Worm (Caenorhabditis elegans) whole organism, L1 larva: ENCODE data around the gene F07C6.2.
A peak's percentile ranks its signal among the peaks of the same experiment; 100 is the strongest.

ENCODE experiments used
- C04F5.9 ChIP-seq: sonication (generic microtip); optimal IDR thresholded peaks from 2 replicates; lab custom pipeline; 2016; ENCODE audit warnings: missing genetic modification characterization, missing compliant biosample characterization
- C16A3.4 ChIP-seq: fragments of 150-350 bp; optimal IDR thresholded peaks from 2 replicates; lab custom pipeline; 2014; ENCODE audit warnings: missing biosample characterization, missing genetic modification characterization
- F16B12.6 ChIP-seq: fragments of 150-350 bp; optimal IDR thresholded peaks from 2 replicates; lab custom pipeline; 2014; ENCODE audit warnings: missing biosample characterization, missing genetic modification characterization
- Y116A8C.19 ChIP-seq: sonication (generic microtip); optimal IDR thresholded peaks from 2 replicates; lab custom pipeline; 2016; ENCODE audit warnings: missing compliant biosample characterization, missing genetic modification characterization, borderline replicate concordance
- aha-1 ChIP-seq: fragments of 150-350 bp; optimal IDR thresholded peaks from 2 replicates; lab custom pipeline; 2014; ENCODE audit warnings: missing biosample characterization, missing genetic modification characterization
- blmp-1 ChIP-seq: fragments of 150-350 bp; optimal IDR thresholded peaks from 2 replicates; lab custom pipeline; 2014; ENCODE audit warnings: missing biosample characterization, missing genetic modification characterization
- ceh-8 ChIP-seq: fragments of 200-800 bp; sonication (Bioruptor generic); optimal IDR thresholded peaks from 2 replicates; lab custom pipeline; 2018; ENCODE audit warnings: mild to moderate bottlenecking, missing genetic modification characterization, moderate library complexity, missing compliant biosample characterization
- ceh-82 ChIP-seq, 3 experiments: fragments of 150-350 bp in 1 of 3; sonication (generic microtip) in 2 of 3; optimal IDR thresholded peaks; 2 replicates each; lab custom pipeline; 2014 to 2017; ENCODE audit warnings: missing biosample characterization in 3 of 3, missing genetic modification characterization in 3 of 3
- ceh-88 ChIP-seq: fragments of 200-800 bp; sonication (Bioruptor generic); IDR thresholded peaks from 2 replicates; pipeline ENCODE4 v1.3.6; 2022; ENCODE audit warnings: missing genetic modification characterization, missing compliant biosample characterization
- dpl-1 ChIP-seq, 3 experiments: fragments of 150-350 bp in 2 of 3; sonication (generic microtip) in 1 of 3; optimal IDR thresholded peaks; 2 replicates each; lab custom pipeline; 2014 to 2017; ENCODE audit warnings: missing biosample characterization in 3 of 3, missing genetic modification characterization in 3 of 3, missing genetic modification reagents in 3 of 3
- efl-1 ChIP-seq, 4 experiments: fragments of 150-350 bp; optimal IDR thresholded peaks in 3 of 4; peaks in 1 of 4; 1 replicate in 1 of 4; 2 replicates in 3 of 4; lab custom pipeline; 2014; ENCODE audit warnings: missing biosample characterization in 2 of 4, missing genetic modification characterization in 2 of 4, missing genetic modification reagents in 2 of 4
- efl-3 ChIP-seq: fragments of 200-800 bp; sonication (Bioruptor generic); optimal IDR thresholded peaks from 2 replicates; lab custom pipeline; 2018; ENCODE audit warnings: mild to moderate bottlenecking, missing genetic modification characterization, missing compliant biosample characterization
- elt-3 ChIP-seq, 6 experiments: fragments of 150-350 bp in 1 of 6; sonication (generic microtip); optimal IDR thresholded peaks; 2 replicates each; lab custom pipeline; 2017 to 2018; ENCODE audit warnings: missing biosample characterization in 6 of 6, missing genetic modification characterization in 6 of 6, inconsistent platforms in 1 of 6
- fkh-10 ChIP-seq: sonication (generic microtip); optimal IDR thresholded peaks from 2 replicates; lab custom pipeline; 2017; ENCODE audit warnings: missing biosample characterization, missing genetic modification reagents, missing genetic modification characterization
- fos-1 ChIP-seq: fragments of 150-350 bp; optimal IDR thresholded peaks from 2 replicates; lab custom pipeline; 2014; ENCODE audit warnings: missing biosample characterization, missing genetic modification characterization
- isw-1 ChIP-seq: fragments of 200-800 bp; sonication (Bioruptor generic); IDR thresholded peaks from 2 replicates; pipeline ENCODE4 v1.3.6; 2022; ENCODE audit warnings: missing genetic modification characterization, missing compliant biosample characterization
- lin-35 ChIP-seq, 2 experiments: fragments of 150-350 bp; optimal IDR thresholded peaks; 2 replicates each; lab custom pipeline; 2014; ENCODE audit warnings: missing biosample characterization in 2 of 2, missing genetic modification characterization in 2 of 2, missing genetic modification reagents in 2 of 2
- lir-3 ChIP-seq: sonication (generic microtip); optimal IDR thresholded peaks from 2 replicates; lab custom pipeline; 2016; ENCODE audit warnings: mild to moderate bottlenecking, missing genetic modification characterization, moderate library complexity, missing compliant biosample characterization; ENCODE audit not compliant: poor library complexity
- mef-2 ChIP-seq: fragments of 150-350 bp; optimal IDR thresholded peaks from 2 replicates; lab custom pipeline; 2014; ENCODE audit warnings: missing biosample characterization, missing genetic modification characterization
- nhr-19 ChIP-seq: fragments of 200-800 bp; sonication (Bioruptor generic); conservative IDR thresholded peaks from 2 replicates; pipeline ENCODE4 v1.3.6; 2022; ENCODE audit warnings: missing genetic modification characterization, missing compliant biosample characterization
- nhr-237 ChIP-seq: fragments of 150-350 bp; optimal IDR thresholded peaks from 2 replicates; lab custom pipeline; 2014; ENCODE audit warnings: missing biosample characterization, missing genetic modification characterization
- nhr-71 ChIP-seq: sonication (generic microtip); optimal IDR thresholded peaks from 2 replicates; lab custom pipeline; 2016; ENCODE audit warnings: mild to moderate bottlenecking, missing genetic modification characterization, moderate library complexity, missing compliant biosample characterization
- pax-3 ChIP-seq: fragments of 200-800 bp; sonication (Bioruptor generic); optimal IDR thresholded peaks from 2 replicates; lab custom pipeline; 2018; ENCODE audit warnings: mild to moderate bottlenecking, missing genetic modification characterization, moderate library complexity, missing compliant biosample characterization
- pqm-1 ChIP-seq: sonication (generic microtip); optimal IDR thresholded peaks from 3 replicates; lab custom pipeline; 2017; ENCODE audit warnings: missing biosample characterization, missing genetic modification characterization
- skn-1 ChIP-seq: fragments of 150-350 bp; optimal IDR thresholded peaks from 2 replicates; lab custom pipeline; 2014; ENCODE audit warnings: missing biosample characterization, missing genetic modification characterization
- snpc-4 ChIP-seq: fragments of 150-350 bp; optimal IDR thresholded peaks from 2 replicates; lab custom pipeline; 2014; ENCODE audit warnings: missing biosample characterization, missing genetic modification characterization
- sup-37 ChIP-seq: fragments of 200-800 bp; sonication (Bioruptor generic); optimal IDR thresholded peaks from 2 replicates; lab custom pipeline; 2018; ENCODE audit warnings: mild to moderate bottlenecking, missing genetic modification characterization, missing compliant biosample characterization
- tbx-2 ChIP-seq: sonication (generic microtip); optimal IDR thresholded peaks from 2 replicates; lab custom pipeline; 2016; ENCODE audit warnings: missing genetic modification characterization, missing compliant biosample characterization
- tlp-1 ChIP-seq: fragments of 150-350 bp; optimal IDR thresholded peaks from 2 replicates; lab custom pipeline; 2014; ENCODE audit warnings: missing biosample characterization, missing genetic modification characterization
- ztf-11 ChIP-seq, 2 experiments: sonication (generic microtip); optimal IDR thresholded peaks; 2 replicates each; lab custom pipeline; 2016 to 2017; ENCODE audit warnings: missing genetic modification characterization in 2 of 2, missing biosample characterization in 1 of 2, missing compliant biosample characterization in 1 of 2
- ztf-4 ChIP-seq: fragments of 150-350 bp; optimal IDR thresholded peaks from 2 replicates; lab custom pipeline; 2014; ENCODE audit warnings: missing biosample characterization, missing genetic modification characterization

The F07C6.2 gene

DNA sequence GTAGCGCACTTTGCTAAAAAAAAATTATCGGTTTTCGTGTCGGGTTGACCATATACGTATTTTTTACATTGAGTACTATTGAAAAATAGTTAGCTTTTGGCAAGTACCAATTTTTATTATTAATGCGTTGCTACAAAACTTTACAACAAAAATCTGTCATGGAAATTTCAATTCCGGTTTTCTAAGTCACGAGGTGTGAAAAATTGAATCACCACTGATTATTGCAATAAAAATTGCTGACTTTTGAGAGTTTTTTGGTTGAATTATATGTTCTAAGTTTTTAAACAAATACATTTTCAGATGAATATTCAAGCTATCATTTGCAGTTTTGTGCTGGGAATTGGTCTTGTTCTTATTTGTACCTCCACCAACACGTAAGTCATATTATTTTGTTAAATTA is at the start of gene F07C6.2:
F07C6.2 (plus strand) TSS at position 301 of the 400 bp plus-strand sequence.
- no peak for TF ChIP-seq snpc-4
- no peak for TF ChIP-seq pqm-1 (tag; lab: Kevin White, UChicago)
- TF ChIP-seq nhr-71 (tag; lab: Kevin White, UChicago) = no peak
- TF ChIP-seq tbx-2 = no peak

DNA sequence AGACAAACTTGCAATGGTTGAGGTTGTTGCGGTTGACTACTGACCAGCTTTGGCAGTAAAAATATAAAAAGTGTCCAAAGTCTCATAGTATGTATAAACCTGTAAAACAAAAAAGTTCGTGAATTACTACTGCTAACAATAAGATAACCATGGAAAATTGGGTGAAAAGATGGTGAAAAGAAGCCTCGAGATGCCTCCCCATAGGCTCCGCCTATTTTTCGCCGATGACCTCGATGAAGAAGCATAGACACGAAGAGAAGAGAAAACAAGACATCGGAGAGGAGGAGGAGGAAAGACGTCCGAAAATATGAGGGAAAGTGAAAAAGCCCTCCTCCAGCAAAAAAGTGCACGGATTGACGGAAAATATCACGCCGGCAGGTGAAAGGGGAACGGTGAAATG is 49.5 kb upstream of the F07C6.2 start, which contains the start of gene T23F6.5:
T23F6.5 (minus strand) TSS at position 101 of the 400 bp plus-strand sequence.
- TF ChIP-seq fos-1 (tag; lab: Kevin White, UChicago) (no peak), blmp-1 (tag; lab: Kevin White, UChicago) (peak; percentile 77)

DNA sequence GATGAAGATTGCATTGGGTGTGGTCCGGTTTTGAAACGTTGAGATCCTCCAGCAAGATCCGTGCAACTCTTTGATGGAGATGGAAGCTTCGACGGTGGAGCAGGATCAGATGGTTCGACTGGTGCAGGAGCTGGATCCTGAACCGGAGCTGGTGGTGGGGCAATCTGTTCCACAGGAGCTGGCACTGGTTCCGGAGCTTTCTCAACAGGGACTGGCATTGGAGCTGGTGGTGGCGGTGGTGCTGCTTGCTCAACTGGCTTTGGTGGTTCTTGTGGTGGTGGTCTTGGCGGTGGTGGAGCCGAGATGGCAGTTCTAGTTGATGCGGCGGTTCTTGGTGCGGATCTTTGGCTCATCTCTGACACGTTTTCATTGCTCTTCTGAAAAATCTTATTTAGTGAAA is 47.3 kb upstream of the F07C6.2 start:
- TF ChIP-seq lir-3 (tag; lab: Kevin White, UChicago) = no peak
- TF ChIP-seq ceh-88 (GFP tag; lab: Robert Waterston, UW) = no peak
- no peak for TF ChIP-seq mef-2 (tag; lab: Kevin White, UChicago)
- TF ChIP-seq efl-3 (GFP tag; lab: Kevin White, UChicago) = no peak
- no peak for TF ChIP-seq C04F5.9 (tag; lab: Kevin White, UChicago)
- no peak for TF ChIP-seq dpl-1 (GFP tag; optimal IDR thresholded peaks at IDR 0.05; lab: Kevin White, UChicago)
- no peak for TF ChIP-seq skn-1
- TF ChIP-seq fkh-10 = no peak

DNA sequence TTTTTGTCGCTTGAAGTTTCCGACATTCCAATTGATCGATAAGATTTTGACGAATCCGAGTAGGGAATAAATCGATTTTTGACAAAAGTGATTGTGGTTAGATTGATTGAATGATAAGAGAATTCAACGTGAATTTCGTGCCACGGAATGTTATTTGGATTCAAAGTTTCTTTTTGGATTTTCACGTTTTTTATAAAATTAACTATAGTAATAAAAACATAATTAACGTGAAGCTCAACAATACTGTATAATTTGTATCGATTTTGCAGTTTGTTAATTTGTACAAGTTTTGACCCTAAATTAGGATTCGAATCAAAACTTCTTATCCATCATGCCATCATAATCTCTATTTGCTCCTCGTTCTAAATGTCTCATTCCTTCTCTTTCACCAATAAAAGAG is 46.3 kb upstream of the F07C6.2 start, which contains the start of gene C36H8.1:
C36H8.1 (minus strand) TSS at position 101 of the 400 bp plus-strand sequence.
- TF ChIP-seq pax-3 (tag; lab: Kevin White, UChicago) = no peak
- TF ChIP-seq lir-3 (tag; lab: Kevin White, UChicago) = no peak
- TF ChIP-seq Y116A8C.19 (tag; lab: Kevin White, UChicago) = no peak
- TF ChIP-seq tlp-1 (tag; lab: Kevin White, UChicago) = no peak
- TF ChIP-seq elt-3 (tag; optimal IDR thresholded peaks at IDR 0.05; lab: Kevin White, UChicago) = no peak
- TF ChIP-seq ztf-4 = no peak
- no peak for TF ChIP-seq nhr-237
- no peak for TF ChIP-seq efl-1 (optimal IDR thresholded peaks at IDR 0.05; lab: Kevin White, UChicago)
- no peak for TF ChIP-seq efl-1 (GFP tag; optimal IDR thresholded peaks at IDR 0.05 in 1 of 2; lab: Kevin White, UChicago)
- TF ChIP-seq lin-35 (GFP tag; optimal IDR thresholded peaks at IDR 0.05; lab: Kevin White, UChicago) = no peak
- no peak for TF ChIP-seq ceh-8 (GFP tag; lab: Kevin White, UChicago)
- TF ChIP-seq nhr-19 = no peak
- no peak for TF ChIP-seq fos-1 (tag; lab: Kevin White, UChicago)
- no peak for TF ChIP-seq isw-1 (GFP tag; lab: Robert Waterston, UW)
- no peak for TF ChIP-seq ztf-11 (tag; optimal IDR thresholded peaks at IDR 0.05; lab: Kevin White, UChicago)

DNA sequence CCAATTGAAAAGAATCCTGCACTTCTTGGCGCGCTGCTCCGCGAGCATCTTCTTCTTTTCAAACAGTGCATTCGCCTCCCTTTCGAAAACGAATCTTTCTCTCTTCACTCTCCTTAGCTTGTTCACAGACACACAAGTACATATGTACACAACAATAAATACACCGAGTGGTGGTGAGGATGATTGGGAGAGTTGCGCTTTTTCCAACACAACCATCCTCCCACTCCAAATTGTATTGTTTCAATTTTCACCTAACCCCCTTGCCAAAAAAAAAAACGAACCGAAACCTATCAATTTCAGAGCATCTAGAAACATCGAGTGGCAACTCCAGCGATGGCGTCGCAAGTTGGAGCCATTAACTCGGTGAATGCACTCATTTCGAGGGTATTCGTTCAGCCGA is 44.7 kb upstream of the F07C6.2 start, which contains the start of gene inx-6:
inx-6 (plus strand) TSS at position 301 of the 400 bp plus-strand sequence.
- TF ChIP-seq efl-1 (optimal IDR thresholded peaks at IDR 0.05; lab: Kevin White, UChicago) = no peak
- TF ChIP-seq efl-1 (GFP tag; optimal IDR thresholded peaks at IDR 0.05 in 1 of 2; lab: Kevin White, UChicago) = peak in 1 of 2 experiments; percentile 2
- no peak for TF ChIP-seq ceh-82 (tag; optimal IDR thresholded peaks at IDR 0.05; lab: Kevin White, UChicago)
- TF ChIP-seq aha-1 (tag; lab: Kevin White, UChicago) = no peak
- no peak for TF ChIP-seq F16B12.6 (tag; lab: Kevin White, UChicago)
- TF ChIP-seq C16A3.4 (tag; lab: Kevin White, UChicago) = no peak
- TF ChIP-seq, all 84 proteins: peak for 1

DNA sequence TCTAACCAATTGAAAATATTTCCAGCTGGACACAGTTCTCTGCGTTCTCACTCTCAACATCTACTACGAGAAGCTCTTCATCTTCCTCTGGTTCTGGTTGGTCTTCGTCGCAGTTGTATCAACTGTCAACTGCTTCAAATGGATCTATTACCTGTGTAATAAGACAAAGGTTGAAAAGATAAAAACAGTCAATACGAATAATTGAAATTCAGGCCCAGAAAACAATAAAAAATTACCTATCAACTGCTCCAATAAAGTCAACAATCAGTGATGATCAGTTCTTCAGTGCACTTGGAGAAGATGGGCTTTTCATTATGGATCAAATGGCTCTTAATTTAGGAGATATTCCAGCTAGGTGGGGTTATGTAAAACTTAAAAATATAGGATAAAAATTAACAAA is 42.2 kb upstream of the F07C6.2 start:
- TF ChIP-seq sup-37 (no peak), isw-1 (GFP tag; lab: Robert Waterston, UW) (no peak)
- TF ChIP-seq, all 84 proteins: peak for 0
